Fruit fly (Drosophila melanogaster) whole organism, embryonic: Measurements from ENCODE around the gene Rbf.

ENCODE experiments used
- Bteb2 ChIP-seq: fragments of 200-800 bp; sonication (Bioruptor generic); optimal IDR thresholded peaks from 2 replicates; lab custom pipeline; 2016; ENCODE audit warnings: missing biosample characterization, missing genetic modification characterization
- CG12391 ChIP-seq: fragments of 200-800 bp; sonication (Bioruptor generic); optimal IDR thresholded peaks from 3 replicates; lab custom pipeline; 2018; ENCODE audit warnings: missing biosample characterization, mild to moderate bottlenecking, missing genetic modification characterization, moderate library complexity
- CG12659 ChIP-seq: fragments of 200-800 bp; sonication (Bioruptor generic); optimal IDR thresholded peaks from 3 replicates; lab custom pipeline; 2017; ENCODE audit warnings: mild to moderate bottlenecking, missing biosample characterization, missing genetic modification reagents, missing genetic modification characterization
- CG13424 ChIP-seq: fragments of 200-800 bp; sonication (Bioruptor generic); optimal IDR thresholded peaks from 2 replicates; lab custom pipeline; 2019; ENCODE audit warnings: missing biosample characterization, mild to moderate bottlenecking, missing genetic modification characterization, moderate library complexity
- CG13775 ChIP-seq: fragments of 200-800 bp; sonication (Bioruptor generic); optimal IDR thresholded peaks from 3 replicates; lab custom pipeline; 2017; ENCODE audit warnings: missing biosample characterization, mild to moderate bottlenecking, missing genetic modification characterization
- CG14667 ChIP-seq: fragments of 200-800 bp; sonication (Bioruptor generic); IDR thresholded peaks from 2 replicates; pipeline ENCODE4 v1.3.6; 2022; ENCODE audit warnings: missing biosample characterization, missing genetic modification characterization
- CG15696 ChIP-seq: fragments of 200-800 bp; sonication (Bioruptor generic); optimal IDR thresholded peaks from 2 replicates; lab custom pipeline; 2019; ENCODE audit warnings: missing biosample characterization, mild to moderate bottlenecking, missing genetic modification characterization, moderate library complexity
- CG17328 ChIP-seq: fragments of 200-800 bp; sonication (Bioruptor generic); IDR thresholded peaks from 2 replicates; pipeline ENCODE4 v1.3.6; 2022; ENCODE audit warnings: missing biosample characterization, missing genetic modification characterization
- CG17385 ChIP-seq: fragments of 200-800 bp; sonication (Bioruptor generic); optimal IDR thresholded peaks from 3 replicates; lab custom pipeline; 2018; ENCODE audit warnings: missing biosample characterization, mild to moderate bottlenecking, missing genetic modification characterization
- CG2199 ChIP-seq: fragments of 200-800 bp; sonication (Bioruptor generic); IDR thresholded peaks from 3 replicates; pipeline ENCODE4 v1.3.6; 2022; ENCODE audit warnings: missing biosample characterization, missing genetic modification characterization
- CG30020 ChIP-seq: fragments of 200-800 bp; optimal IDR thresholded peaks from 2 replicates; lab custom pipeline; 2019; ENCODE audit warnings: missing biosample characterization, mild to moderate bottlenecking, missing genetic modification characterization, moderate library complexity
- CG3847 ChIP-seq: fragments of 200-800 bp; sonication (Bioruptor generic); IDR thresholded peaks from 2 replicates; pipeline ENCODE4 v1.3.6; 2022; ENCODE audit warnings: missing biosample characterization, missing genetic modification characterization
- CG43689 ChIP-seq: fragments of 200-800 bp; sonication (Bioruptor generic); IDR thresholded peaks from 2 replicates; pipeline ENCODE4 v1.3.6; 2022; ENCODE audit warnings: missing biosample characterization, missing genetic modification characterization
- CG6791 ChIP-seq: fragments of 200-800 bp; sonication (Bioruptor generic); IDR thresholded peaks from 3 replicates; pipeline ENCODE4 v1.3.6; 2022; ENCODE audit warnings: missing biosample characterization, missing genetic modification characterization; ENCODE audit not compliant: partially characterized antibody
- CG6813 ChIP-seq: fragments of 200-800 bp; sonication (Bioruptor generic); optimal IDR thresholded peaks from 2 replicates; lab custom pipeline; 2017; ENCODE audit warnings: missing biosample characterization, missing genetic modification characterization, mild to moderate bottlenecking, moderate library complexity, missing genetic modification reagents
- CG8765 ChIP-seq: fragments of 200-800 bp; sonication (Bioruptor generic); IDR thresholded peaks from 2 replicates; pipeline ENCODE4 v1.3.6; 2022; ENCODE audit warnings: missing biosample characterization, missing genetic modification characterization
- CG9215 ChIP-seq: fragments of 200-800 bp; sonication (Bioruptor generic); IDR thresholded peaks from 2 replicates; pipeline ENCODE4 v1.3.6; 2022; ENCODE audit warnings: missing biosample characterization, missing genetic modification characterization
- CHES-1-like ChIP-seq: fragments of 200-800 bp; sonication (Bioruptor generic); optimal IDR thresholded peaks from 2 replicates; lab custom pipeline; 2016; ENCODE audit warnings: missing biosample characterization, missing genetic modification characterization
- CoRest ChIP-seq: fragments of 200-800 bp; sonication (Bioruptor generic); optimal IDR thresholded peaks from 3 replicates; lab custom pipeline; 2018; ENCODE audit warnings: missing biosample characterization, mild to moderate bottlenecking, missing genetic modification characterization, moderate library complexity
- Dip3 ChIP-seq: fragments of 200-800 bp; sonication (Bioruptor generic); optimal IDR thresholded peaks from 3 replicates; lab custom pipeline; 2016; ENCODE audit warnings: missing biosample characterization, missing genetic modification characterization
- Drgx ChIP-seq: fragments of 200-800 bp; sonication (Bioruptor generic); IDR thresholded peaks from 2 replicates; pipeline ENCODE4 v1.3.6; 2022; ENCODE audit warnings: missing biosample characterization, missing genetic modification characterization
- H2.0 ChIP-seq: fragments of 200-800 bp; sonication (Bioruptor generic); IDR thresholded peaks from 2 replicates; pipeline ENCODE4 v1.3.6; 2022; ENCODE audit warnings: missing biosample characterization, missing genetic modification characterization
- HHEX ChIP-seq: fragments of 200-800 bp; sonication (Bioruptor generic); optimal IDR thresholded peaks from 3 replicates; lab custom pipeline; 2017; ENCODE audit warnings: missing biosample characterization, mild to moderate bottlenecking, missing genetic modification characterization, missing genetic modification reagents
- Hr3 ChIP-seq: fragments of 200-800 bp; sonication (Bioruptor generic); optimal IDR thresholded peaks from 3 replicates; lab custom pipeline; 2016; ENCODE audit warnings: missing biosample characterization, missing genetic modification characterization
- Hsf ChIP-seq: fragments of 200-800 bp; sonication (Bioruptor generic); optimal IDR thresholded peaks from 3 replicates; lab custom pipeline; 2016; ENCODE audit warnings: missing biosample characterization, missing genetic modification characterization
- Lhr ChIP-seq: fragments of 200-800 bp; sonication (Bioruptor generic); optimal IDR thresholded peaks from 3 replicates; lab custom pipeline; 2017; ENCODE audit warnings: mild to moderate bottlenecking, missing biosample characterization, missing genetic modification reagents, missing genetic modification characterization
- Nf-YB ChIP-seq: fragments of 200-800 bp; sonication (Bioruptor generic); optimal IDR thresholded peaks from 3 replicates; lab custom pipeline; 2019; ENCODE audit warnings: missing biosample characterization, mild to moderate bottlenecking, missing genetic modification characterization, moderate library complexity
- TFAM ChIP-seq: fragments of 200-800 bp; sonication (Bioruptor generic); optimal IDR thresholded peaks from 2 replicates; lab custom pipeline; 2017; ENCODE audit warnings: missing biosample characterization, missing genetic modification characterization, inconsistent platforms
- Xrp1 ChIP-seq: fragments of 200-800 bp; sonication (Bioruptor generic); IDR thresholded peaks from 2 replicates; pipeline ENCODE4 v1.3.6; 2022; ENCODE audit warnings: missing biosample characterization, missing genetic modification characterization
- al ChIP-seq: fragments of 200-800 bp; sonication (Bioruptor generic); IDR thresholded peaks from 2 replicates; pipeline ENCODE4 v1.3.6; 2022; ENCODE audit warnings: missing biosample characterization, missing genetic modification characterization
- bsh ChIP-seq, 2 experiments: fragments of 200-800 bp; sonication (Bioruptor generic); optimal IDR thresholded peaks; 2 replicates each; lab custom pipeline; 2017 to 2018; ENCODE audit warnings: mild to moderate bottlenecking in 2 of 2, missing biosample characterization in 2 of 2, missing genetic modification characterization in 2 of 2, moderate library complexity in 1 of 2
- cato ChIP-seq: fragments of 200-800 bp; sonication (Bioruptor generic); optimal IDR thresholded peaks from 2 replicates; lab custom pipeline; 2016; ENCODE audit warnings: missing biosample characterization, missing genetic modification characterization, borderline replicate concordance
- dmrt11E ChIP-seq: fragments of 200-800 bp; sonication (Bioruptor generic); optimal IDR thresholded peaks from 3 replicates; lab custom pipeline; 2018; ENCODE audit warnings: missing biosample characterization, mild to moderate bottlenecking, missing genetic modification characterization, moderate library complexity
- exex ChIP-seq: fragments of 200-800 bp; sonication (Bioruptor generic); optimal IDR thresholded peaks from 4 replicates; lab custom pipeline; 2018; ENCODE audit warnings: missing biosample characterization, mild to moderate bottlenecking, missing genetic modification characterization, moderate library complexity
- hkb ChIP-seq, 2 experiments: fragments of 200-800 bp in 1 of 2; fragments of >200 bp in 1 of 2; sonication (Bioruptor generic) in 1 of 2; IDR thresholded peaks in 1 of 2; optimal IDR thresholded peaks in 1 of 2; 2 replicates each; pipeline versions ENCODE4 v1.3.6 to Lab custom; 2017 to 2022; ENCODE audit warnings: missing biosample characterization in 1 of 2, missing genetic modification characterization in 1 of 2
- ind ChIP-seq: fragments of 200-800 bp; sonication (Bioruptor generic); optimal IDR thresholded peaks from 3 replicates; lab custom pipeline; 2016; ENCODE audit warnings: missing biosample characterization, missing genetic modification characterization
- klu ChIP-seq: fragments of 200-800 bp; sonication (Bioruptor generic); IDR thresholded peaks from 2 replicates; pipeline ENCODE4 v1.3.6; 2022; ENCODE audit warnings: missing biosample characterization, missing genetic modification characterization
- lab ChIP-seq: fragments of 200-800 bp; sonication (Bioruptor generic); optimal IDR thresholded peaks from 3 replicates; lab custom pipeline; 2017; ENCODE audit warnings: missing biosample characterization, missing genetic modification characterization, mild to moderate bottlenecking, moderate library complexity, missing genetic modification reagents
- lbe ChIP-seq: fragments of 200-800 bp; sonication (Bioruptor generic); optimal IDR thresholded peaks from 2 replicates; lab custom pipeline; 2016; ENCODE audit warnings: missing biosample characterization, mild to moderate bottlenecking, missing genetic modification characterization
- lmd ChIP-seq: fragments of 200-800 bp; sonication (Bioruptor generic); IDR thresholded peaks from 2 replicates; pipeline ENCODE4 v1.3.6; 2022; ENCODE audit warnings: missing biosample characterization, missing genetic modification characterization
- nmo ChIP-seq: fragments of 200-800 bp; sonication (Bioruptor generic); optimal IDR thresholded peaks from 2 replicates; lab custom pipeline; 2018; ENCODE audit warnings: missing biosample characterization, mild to moderate bottlenecking, missing genetic modification characterization, moderate library complexity
- nom ChIP-seq: fragments of 200-800 bp; sonication (Bioruptor generic); optimal IDR thresholded peaks from 2 replicates; lab custom pipeline; 2017; ENCODE audit warnings: missing biosample characterization, missing genetic modification characterization, mild to moderate bottlenecking, moderate library complexity, missing genetic modification reagents
- org-1 ChIP-seq: fragments of 200-800 bp; sonication (Bioruptor generic); optimal IDR thresholded peaks from 2 replicates; lab custom pipeline; 2017; ENCODE audit warnings: missing biosample characterization, missing genetic modification characterization
- row ChIP-seq: fragments of 200-800 bp; sonication (Bioruptor generic); IDR thresholded peaks from 3 replicates; pipeline ENCODE4 v1.3.6; 2022; ENCODE audit warnings: missing biosample characterization, missing genetic modification characterization
- run ChIP-seq: fragments of 200-800 bp; sonication (Bioruptor generic); optimal IDR thresholded peaks from 3 replicates; lab custom pipeline; 2018; ENCODE audit warnings: missing biosample characterization, mild to moderate bottlenecking, missing genetic modification characterization
- sens ChIP-seq: fragments of 200-800 bp; sonication (Bioruptor generic); peaks from one replicate; lab custom pipeline; 2016; ENCODE audit warnings: missing biosample characterization, missing genetic modification characterization
- sob ChIP-seq: fragments of 200-800 bp; sonication (Bioruptor generic); IDR thresholded peaks from 2 replicates; pipeline ENCODE4 v1.3.6; 2022; ENCODE audit warnings: missing biosample characterization, missing genetic modification characterization
- stc ChIP-seq: fragments of 200-800 bp; sonication (Bioruptor generic); IDR thresholded peaks from 2 replicates; pipeline ENCODE4 v1.3.6; 2022; ENCODE audit warnings: missing biosample characterization, missing genetic modification characterization
- unc-4 ChIP-seq: fragments of 200-800 bp; sonication (Bioruptor generic); IDR thresholded peaks from 2 replicates; pipeline ENCODE4 v1.3.6; 2022; ENCODE audit warnings: missing biosample characterization, missing genetic modification characterization; ENCODE audit not compliant: partially characterized antibody
- unpg ChIP-seq: fragments of 200-800 bp; sonication (Bioruptor generic); optimal IDR thresholded peaks from 3 replicates; lab custom pipeline; 2018; ENCODE audit warnings: missing biosample characterization, mild to moderate bottlenecking, missing genetic modification characterization, moderate library complexity
- yki ChIP-seq: fragments of >200 bp; optimal IDR thresholded peaks from 3 replicates; lab custom pipeline; 2018

Rbf gene

dm6 chrX:779344-779743 lies 21.9 kb downstream of the Rbf start (continued):
- no peak for TF ChIP-seq stc
- no peak for TF ChIP-seq CHES-1-like (GFP tag; lab: Kevin White, UChicago)
- TF ChIP-seq CG6791: no peak
- peak; percentile 19 for TF ChIP-seq lbe (GFP tag; lab: Kevin White, UChicago)
- no peak for TF ChIP-seq hkb (optimal IDR thresholded peaks at IDR 0.05; lab: Kevin White, UChicago)
- TF ChIP-seq hkb (GFP tag; IDR thresholded peaks at IDR 0.05; lab: Robert Waterston, UW): 0 out of 2 replicates have a peak, but pooled peaks have one; percentile 40
- peak; percentile 25; the same call in 1 of the 2 replicates for TF ChIP-seq lmd (GFP tag; lab: Robert Waterston, UW)
- TF ChIP-seq Hr3 (GFP tag; lab: Kevin White, UChicago): peak; percentile 6
- TF ChIP-seq CoRest (tag; lab: Kevin White, UChicago): peak; percentile 19
- TF ChIP-seq CG6813 (GFP tag; lab: Kevin White, UChicago): peak; percentile 5
- peak; percentile 61 for TF ChIP-seq Xrp1 (GFP tag; lab: Robert Waterston, UW)
- TF ChIP-seq Dip3 (GFP tag; lab: Kevin White, UChicago): no peak
- no peak for TF ChIP-seq TFAM (GFP tag; lab: Kevin White, UChicago)
- TF ChIP-seq CG17328 (GFP tag; lab: Robert Waterston, UW): 0 out of 2 replicates have a peak, but pooled peaks have one; percentile 11
- TF ChIP-seq lab (GFP tag; lab: Kevin White, UChicago): peak; percentile 27
- peak; percentile 29 for TF ChIP-seq dmrt11E (tag; lab: Kevin White, UChicago)
- peak; percentile 16 for TF ChIP-seq Nf-YB (GFP tag; lab: Kevin White, UChicago)
- peak; percentile 2 for TF ChIP-seq CG15696
- peak; percentile 37 for TF ChIP-seq CG13424 (tag; lab: Kevin White, UChicago)
- no peak for TF ChIP-seq run (tag; lab: Kevin White, UChicago)
- peak; percentile 45 for TF ChIP-seq unpg
- TF ChIP-seq Hsf: no peak
- TF ChIP-seq CG14667 (GFP tag; lab: Robert Waterston, UW): no peak
- TF ChIP-seq CG12659 (GFP tag; lab: Kevin White, UChicago): peak; percentile 15
- TF ChIP-seq Bteb2 (GFP tag; lab: Kevin White, UChicago): no peak
- TF ChIP-seq HHEX (GFP tag; lab: Kevin White, UChicago): no peak
- peak; percentile 41 for TF ChIP-seq org-1

- TF ChIP-seq exex (tag; lab: Kevin White, UChicago) (no peak), sens (GFP tag; lab: Kevin White, UChicago) (peak; percentile 13), yki (lab: Kevin White, UChicago) (no peak), bsh (GFP tag; optimal IDR thresholded peaks at IDR 0.05; lab: Kevin White, UChicago) (peak in 1 of 2 experiments; percentile 29), sob (GFP tag; lab: Robert Waterston, UW) (no peak), CG43689 (GFP tag; lab: Robert Waterston, UW) (no peak), H2.0 (no peak), Drgx (GFP tag; lab: Robert Waterston, UW) (peak; percentile 55), unc-4 (no peak), CG9215 (GFP tag; lab: Robert Waterston, UW) (no peak), al (GFP tag; lab: Robert Waterston, UW) (no peak), Xrp1 (GFP tag; lab: Robert Waterston, UW) (0 out of 2 replicates have a peak, but pooled peaks have one; percentile 10), CG3847 (GFP tag; lab: Robert Waterston, UW) (no peak), nom (GFP tag; lab: Kevin White, UChicago) (peak; percentile 42), lbe (GFP tag; lab: Kevin White, UChicago) (peak; percentile 58), CG13775 (GFP tag; lab: Kevin White, UChicago) (no peak), klu (GFP tag; lab: Robert Waterston, UW) (no peak), CG2199 (GFP tag; lab: Robert Waterston, UW) (no peak), nmo (no peak), CG8765 (GFP tag; lab: Robert Waterston, UW) (no peak), ind (GFP tag; lab: Kevin White, UChicago) (no peak), CG30020 (tag; lab: Kevin White, UChicago) (no peak), row (GFP tag; lab: Robert Waterston, UW) (peak; percentile 18; the same call in 1 of the 3 replicates), CG12391 (tag; lab: Kevin White, UChicago) (no peak), CG17385 (GFP tag; lab: Kevin White, UChicago) (peak; percentile 0), cato (GFP tag; lab: Kevin White, UChicago) (no peak), Lhr (GFP tag; lab: Kevin White, UChicago) (no peak)
Observed at dm6 chrX:775184-775583, 26.1 kb downstream of the Rbf start.
